Worm (Caenorhabditis elegans): ENCODE measurements around the gene nduv-2.

nduv-2 gene

ce11 chrV:13658577-13658976, 33.2 kb upstream of the nduv-2 start (continued):
- TF ChIP-seq let-607 (tag; optimal IDR thresholded peaks at IDR 0.05), result peak; percentile 79 to 82
- TF ChIP-seq Y67H2A.10 (GFP tag; conservative IDR thresholded peaks at IDR 0.05), result no peak
- TF ChIP-seq xnd-1 (tag; optimal IDR thresholded peaks at IDR 0.05), result no peak
- peak; percentile 75 for TF ChIP-seq nhr-90 (tag; optimal IDR thresholded peaks at IDR 0.05)
- TF ChIP-seq nhr-120 (GFP tag; IDR thresholded peaks at IDR 0.05), result no peak
- TF ChIP-seq F55B11.4 (tag; optimal IDR thresholded peaks at IDR 0.05; ENCODE audit: borderline replicate concordance, insufficient read depth), result no peak
- no peak for TF ChIP-seq snpc-3.4 (tag; optimal IDR thresholded peaks at IDR 0.05)

ce11 chrV:13657841-13658338, 32.5 kb upstream of the nduv-2 start:
- TF ChIP-seq F22D6.2 (tag; optimal IDR thresholded peaks at IDR 0.05) (no peak), lir-1 (GFP tag; conservative IDR thresholded peaks at IDR 0.05) (no peak), lsl-1 (GFP tag; optimal IDR thresholded peaks at IDR 0.05) (no peak), lin-54 (GFP tag; optimal IDR thresholded peaks at IDR 0.05) (no peak), ama-1 (optimal IDR thresholded peaks at IDR 0.05) (no peak), ama-1 (GFP tag; optimal IDR thresholded peaks at IDR 0.05) (no peak), C17E4.6 (GFP tag; IDR thresholded peaks at IDR 0.05) (no peak), madf-6 (GFP tag; IDR thresholded peaks at IDR 0.05) (0 out of 2 replicates have a peak, but pooled peaks have one; percentile 12), unc-62 (GFP tag; optimal IDR thresholded peaks at IDR 0.05) (peak; percentile 59), zim-3 (tag; optimal IDR thresholded peaks at IDR 0.05) (no peak), madf-3 (GFP tag; IDR thresholded peaks at IDR 0.05) (0 out of 2 replicates have a peak, but pooled peaks have one; percentile 50), cebp-1 (GFP tag; IDR thresholded peaks at IDR 0.05) (no peak), cebp-1 (tag; optimal IDR thresholded peaks at IDR 0.05) (no peak), lin-35 (GFP tag; optimal IDR thresholded peaks at IDR 0.05) (peak in 1 of 3 experiments; percentile 9), tbx-9 (tag; optimal IDR thresholded peaks at IDR 0.05; ENCODE audit: borderline replicate concordance) (no peak), B0019.2 (GFP tag; conservative IDR thresholded peaks at IDR 0.05) (0 out of 2 replicates have a peak, but pooled peaks have one; percentile 12)

ce11 chrV:13657291-13657690, 31.9 kb upstream of the nduv-2 start:
- TF ChIP-seq zfh-2 (GFP tag; conservative IDR thresholded peaks at IDR 0.05) (no peak), T07F8.4 (tag; optimal IDR thresholded peaks at IDR 0.05) (no peak), hlh-26 (GFP tag; conservative IDR thresholded peaks at IDR 0.05) (no peak), lir-1 (GFP tag; conservative IDR thresholded peaks at IDR 0.05) (no peak), K11D2.4 (GFP tag; IDR thresholded peaks at IDR 0.05) (peak; percentile 66; the same call in 1 of the 2 replicates), athp-1 (tag; optimal IDR thresholded peaks at IDR 0.05) (no peak), ztf-18 (tag; optimal IDR thresholded peaks at IDR 0.05) (no peak), nhr-80 (tag; optimal IDR thresholded peaks at IDR 0.05) (peak; percentile 73), pbrm-1 (GFP tag; IDR thresholded peaks at IDR 0.05) (0 out of 2 replicates have a peak, but pooled peaks have one; percentile 55), nfya-2 (GFP tag; IDR thresholded peaks at IDR 0.05) (no peak), ceh-58 (GFP tag; IDR thresholded peaks at IDR 0.05) (no peak), egl-44 (GFP tag; IDR thresholded peaks at IDR 0.05) (no peak; the same call in 1 of the 2 replicates), chd-7 (tag; optimal IDR thresholded peaks at IDR 0.05) (peak; percentile 77), egrh-3 (GFP tag; IDR thresholded peaks at IDR 0.05) (no peak; the same call in 1 of the 2 replicates), F22D6.2 (tag; optimal IDR thresholded peaks at IDR 0.05) (no peak), hrde-1 (tag; optimal IDR thresholded peaks at IDR 0.05; ENCODE audit: borderline replicate concordance) (no peak), ztf-26 (tag; optimal IDR thresholded peaks at IDR 0.05) (peak; percentile 62), ztf-22 (GFP tag; optimal IDR thresholded peaks at IDR 0.05) (peak; percentile 44), bed-2 (GFP tag; IDR thresholded peaks at IDR 0.05) (no peak), somi-1 (GFP tag; optimal IDR thresholded peaks at IDR 0.05) (peak; percentile 91), mcd-1 (GFP tag; IDR thresholded peaks at IDR 0.05) (peak; percentile 15; the same call in 1 of the 2 replicates), hmg-1.2 (GFP tag; IDR thresholded peaks at IDR 0.05) (peak; percentile 28; the same call in 1 of the 2 replicates), pha-4 (tag; optimal IDR thresholded peaks at IDR 0.05) (peak; percentile 70), F37B4.10 (GFP tag; IDR thresholded peaks at IDR 0.05) (no peak), hsf-1 (GFP tag; IDR thresholded peaks at IDR 0.05) (0 out of 2 replicates have a peak, but pooled peaks have one; percentile 4)

Measured in whole organism, young adult.